Worm (Caenorhabditis elegans) whole organism, late embryonic: ENCODE results near the gene ZC374.2.

Experiments
- F13H6.1 ChIP-seq: sonication (generic microtip); optimal IDR thresholded peaks from 2 replicates; lab custom pipeline; 2016; ENCODE audit warnings: missing genetic modification characterization, missing compliant biosample characterization
- K09A11.1 ChIP-seq: sonication (generic microtip); optimal IDR thresholded peaks from 2 replicates; lab custom pipeline; 2017; ENCODE audit warnings: antibody characterized with exemption, mild to moderate bottlenecking, missing genetic modification characterization, missing compliant biosample characterization; ENCODE audit not compliant: insufficient read depth
- ceh-14 ChIP-seq: sonication (generic microtip); optimal IDR thresholded peaks from 2 replicates; lab custom pipeline; 2016; ENCODE audit warnings: missing genotype, missing genetic modification characterization, missing compliant biosample characterization
- ceh-22 ChIP-seq: sonication (generic microtip); optimal IDR thresholded peaks from 2 replicates; lab custom pipeline; 2017; ENCODE audit warnings: missing biosample characterization, missing genetic modification characterization
- ceh-24 ChIP-seq: sonication (generic microtip); optimal IDR thresholded peaks from 2 replicates; lab custom pipeline; 2016; ENCODE audit warnings: mild to moderate bottlenecking, missing genetic modification characterization, missing compliant biosample characterization
- ceh-31 ChIP-seq: sonication (generic microtip); optimal IDR thresholded peaks from 2 replicates; lab custom pipeline; 2016; ENCODE audit warnings: missing genetic modification characterization, missing compliant biosample characterization
- ceh-48 ChIP-seq: sonication (generic microtip); optimal IDR thresholded peaks from 2 replicates; lab custom pipeline; 2016; ENCODE audit warnings: missing genetic modification characterization, inconsistent platforms, missing compliant biosample characterization
- ceh-9 ChIP-seq: sonication (generic microtip); optimal IDR thresholded peaks from 2 replicates; lab custom pipeline; 2016; ENCODE audit warnings: mild to moderate bottlenecking, missing genetic modification characterization, inconsistent platforms, missing compliant biosample characterization
- che-1 ChIP-seq: sonication (generic microtip); optimal IDR thresholded peaks from 2 replicates; lab custom pipeline; 2016; ENCODE audit warnings: mild to moderate bottlenecking, missing genetic modification characterization, missing compliant biosample characterization
- elt-2 ChIP-seq: sonication (generic microtip); optimal IDR thresholded peaks from 2 replicates; lab custom pipeline; 2016; ENCODE audit warnings: missing genetic modification reagents, missing genetic modification characterization, missing compliant biosample characterization
- fkh-10 ChIP-seq: fragments of 150-350 bp; optimal IDR thresholded peaks from 2 replicates; lab custom pipeline; 2014; ENCODE audit warnings: missing biosample characterization, missing genetic modification reagents, missing genetic modification characterization
- fkh-6 ChIP-seq: sonication (generic microtip); optimal IDR thresholded peaks from 2 replicates; lab custom pipeline; 2016; ENCODE audit warnings: missing genetic modification characterization, missing compliant biosample characterization
- hlh-8 ChIP-seq: sonication (generic microtip); optimal IDR thresholded peaks from 2 replicates; lab custom pipeline; 2016; ENCODE audit warnings: missing genotype, missing genetic modification characterization, missing compliant biosample characterization
- nhr-11 ChIP-seq: fragments of 150-350 bp; optimal IDR thresholded peaks from 2 replicates; lab custom pipeline; 2014; ENCODE audit warnings: missing biosample characterization, missing genetic modification characterization
- pag-3 ChIP-seq: sonication (generic microtip); optimal IDR thresholded peaks from 2 replicates; lab custom pipeline; 2016; ENCODE audit warnings: missing compliant biosample characterization, missing genetic modification characterization, borderline replicate concordance
- sox-4 ChIP-seq: sonication (generic microtip); optimal IDR thresholded peaks from 2 replicates; lab custom pipeline; 2017; ENCODE audit warnings: mild to moderate bottlenecking, missing genetic modification characterization, inconsistent platforms, missing compliant biosample characterization
- tbx-2 ChIP-seq: sonication (generic microtip); optimal IDR thresholded peaks from 2 replicates; lab custom pipeline; 2016; ENCODE audit warnings: missing genetic modification characterization, missing compliant biosample characterization
- ttx-3 ChIP-seq: sonication (generic microtip); optimal IDR thresholded peaks from 2 replicates; lab custom pipeline; 2016; ENCODE audit warnings: missing genetic modification reagents, missing genetic modification characterization, missing compliant biosample characterization
- zip-5 ChIP-seq: sonication (generic microtip); optimal IDR thresholded peaks from 2 replicates; lab custom pipeline; 2016; ENCODE audit warnings: missing genetic modification characterization, missing compliant biosample characterization

ZC374.2 gene

ce11 chrX:9993100-9993499 lies 54.1 kb downstream of the ZC374.2 start:
- TF ChIP-seq tbx-2 (no peak), F13H6.1 (tag; lab: Kevin White, UChicago) (no peak), che-1 (tag; lab: Kevin White, UChicago) (no peak), nhr-11 (tag; lab: Kevin White, UChicago) (no peak), zip-5 (tag; lab: Kevin White, UChicago) (no peak), ceh-9 (tag; lab: Kevin White, UChicago) (no peak), fkh-10 (no peak), sox-4 (tag; lab: Kevin White, UChicago) (no peak), ceh-48 (no peak), fkh-6 (tag; lab: Kevin White, UChicago) (no peak), pag-3 (tag; lab: Kevin White, UChicago) (no peak), ceh-22 (no peak), K09A11.1 (tag; lab: Kevin White, UChicago) (no peak), hlh-8 (tag; lab: Kevin White, UChicago) (no peak)

- no peak for TF ChIP-seq ceh-24 (tag; lab: Kevin White, UChicago)
- no peak for TF ChIP-seq sox-4 (tag; lab: Kevin White, UChicago)
- TF ChIP-seq elt-2 (tag; lab: Kevin White, UChicago), result peak; percentile 36
- peak; percentile 5 for TF ChIP-seq ceh-31 (tag; lab: Kevin White, UChicago)
Measured at ce11 chrX:9988884-9989283, 58.3 kb downstream of the ZC374.2 start.

DNA sequence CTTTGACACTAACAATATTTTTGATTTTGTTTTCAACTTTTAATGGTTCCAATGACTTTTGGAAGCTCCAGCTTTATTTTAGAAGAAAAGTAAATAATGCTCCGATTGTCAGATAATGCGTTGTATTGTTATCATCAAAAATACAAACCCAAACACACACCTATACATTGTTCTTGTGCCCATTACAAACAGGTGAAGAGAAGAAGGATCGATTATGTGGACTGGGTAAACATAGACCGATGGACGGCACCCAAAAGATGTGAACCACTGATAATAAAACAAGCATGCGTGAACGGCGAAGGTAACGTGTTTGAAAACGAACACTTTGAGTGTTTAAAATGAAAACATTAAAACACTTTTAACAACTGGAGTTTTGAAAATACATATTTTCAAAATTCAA lies 60.1 kb downstream of the ZC374.2 start:
- peak; percentile 65 for TF ChIP-seq elt-2 (tag; lab: Kevin White, UChicago)
- no peak for TF ChIP-seq ceh-14 (tag; lab: Kevin White, UChicago)

DNA sequence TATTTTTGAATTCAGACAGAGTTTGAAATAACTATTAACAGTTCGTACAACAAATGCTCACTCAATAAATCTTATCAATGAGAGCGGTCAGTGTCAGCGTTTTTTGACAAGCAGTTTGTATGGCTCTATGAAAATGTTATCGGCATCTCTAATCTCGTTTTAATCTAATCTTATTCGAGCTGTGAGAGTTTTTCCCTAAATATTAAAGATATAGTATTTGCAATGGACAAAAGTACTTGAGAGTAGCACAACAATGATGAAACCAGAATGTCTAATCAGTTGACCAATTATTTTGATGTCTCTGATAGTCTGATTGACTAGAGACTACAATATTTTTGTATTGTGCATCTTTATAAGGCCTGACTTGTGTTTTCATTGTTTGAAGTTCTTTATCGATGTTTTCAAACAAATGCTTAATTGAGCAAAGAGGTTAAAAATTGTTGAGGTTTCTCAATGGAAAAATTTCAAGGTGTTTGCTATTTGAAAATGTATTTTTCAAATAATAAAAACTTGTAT lies 62.3 kb downstream of the ZC374.2 start, which contains the start of gene F19C6.5:
TSS of gene F19C6.5 (minus strand) at position 51 of the 516 bp plus-strand sequence.
- TF ChIP-seq ttx-3 (tag; lab: Kevin White, UChicago) (no peak), elt-2 (tag; lab: Kevin White, UChicago) (peak; percentile 44)
